Fruit fly (Drosophila melanogaster) whole organism, embryonic: ENCODE results near the gene Tep2.

Experiments used
- B-H1 ChIP-seq: fragments of 200-800 bp; sonication (Bioruptor generic); IDR thresholded peaks from 3 replicates; pipeline ENCODE4 v1.3.6; 2022; ENCODE audit warnings: missing biosample characterization, missing genetic modification characterization
- B-H2 ChIP-seq: fragments of 200-800 bp; sonication (Bioruptor generic); optimal IDR thresholded peaks from 2 replicates; lab custom pipeline; 2018; ENCODE audit warnings: missing biosample characterization, mild to moderate bottlenecking, missing genetic modification characterization
- Bteb2 ChIP-seq: fragments of 200-800 bp; sonication (Bioruptor generic); optimal IDR thresholded peaks from 2 replicates; lab custom pipeline; 2016; ENCODE audit warnings: missing biosample characterization, missing genetic modification characterization
- CG12659 ChIP-seq: fragments of 200-800 bp; sonication (Bioruptor generic); optimal IDR thresholded peaks from 3 replicates; lab custom pipeline; 2017; ENCODE audit warnings: mild to moderate bottlenecking, missing biosample characterization, missing genetic modification reagents, missing genetic modification characterization
- CG12769 ChIP-seq: fragments of 200-800 bp; sonication (Bioruptor generic); optimal IDR thresholded peaks from 2 replicates; lab custom pipeline; 2019; ENCODE audit warnings: missing biosample characterization, mild to moderate bottlenecking, missing genetic modification characterization, moderate library complexity
- CG14014 ChIP-seq: fragments of 200-800 bp; sonication (Bioruptor generic); IDR thresholded peaks from 2 replicates; pipeline ENCODE4 v1.3.6; 2022; ENCODE audit warnings: missing biosample characterization, missing genetic modification characterization
- CG16813 ChIP-seq: fragments of 200-800 bp; sonication (Bioruptor generic); IDR thresholded peaks from 3 replicates; pipeline ENCODE4 v1.3.6; 2022; ENCODE audit warnings: missing biosample characterization, missing genetic modification characterization; ENCODE audit not compliant: partially characterized antibody
- CG17612 ChIP-seq: fragments of 200-800 bp; sonication (Bioruptor generic); IDR thresholded peaks from 2 replicates; pipeline ENCODE4 v1.3.6; 2022; ENCODE audit warnings: missing biosample characterization, missing genetic modification characterization
- CG1792 ChIP-seq: fragments of 200-800 bp; sonication (Bioruptor generic); optimal IDR thresholded peaks from 2 replicates; lab custom pipeline; 2016; ENCODE audit warnings: missing biosample characterization, missing genetic modification characterization
- CG1832 ChIP-seq: fragments of 200-800 bp; sonication (Bioruptor generic); optimal IDR thresholded peaks from 2 replicates; lab custom pipeline; 2017; ENCODE audit warnings: missing biosample characterization, mild to moderate bottlenecking, missing genetic modification characterization, inconsistent platforms
- CG2116 ChIP-seq: fragments of 200-800 bp; sonication (Bioruptor generic); optimal IDR thresholded peaks from 3 replicates; lab custom pipeline; 2018; ENCODE audit warnings: missing biosample characterization, mild to moderate bottlenecking, missing genetic modification characterization
- CG32767 ChIP-seq: fragments of 200-800 bp; sonication (Bioruptor generic); IDR thresholded peaks from 2 replicates; pipeline ENCODE4 v1.3.6; 2022; ENCODE audit warnings: missing biosample characterization, missing genetic modification characterization
- CG4707 ChIP-seq: fragments of 200-800 bp; sonication (Bioruptor generic); optimal IDR thresholded peaks from 2 replicates; lab custom pipeline; 2018; ENCODE audit warnings: missing biosample characterization, mild to moderate bottlenecking, missing genetic modification characterization, moderate library complexity
- CG4854 ChIP-seq: fragments of 200-800 bp; sonication (Bioruptor generic); optimal IDR thresholded peaks from 2 replicates; lab custom pipeline; 2016; ENCODE audit warnings: missing biosample characterization, missing genetic modification characterization, inconsistent platforms
- CG6791 ChIP-seq: fragments of 200-800 bp; sonication (Bioruptor generic); IDR thresholded peaks from 3 replicates; pipeline ENCODE4 v1.3.6; 2022; ENCODE audit warnings: missing biosample characterization, missing genetic modification characterization; ENCODE audit not compliant: partially characterized antibody
- CG9797 ChIP-seq: fragments of 200-800 bp; sonication (Bioruptor generic); optimal IDR thresholded peaks from 3 replicates; lab custom pipeline; 2018; ENCODE audit warnings: missing biosample characterization, mild to moderate bottlenecking, missing genetic modification characterization
- Dek ChIP-seq: fragments of 200-800 bp; sonication (Bioruptor generic); optimal IDR thresholded peaks from 3 replicates; lab custom pipeline; 2019; ENCODE audit warnings: missing biosample characterization, mild to moderate bottlenecking, missing genetic modification characterization, moderate library complexity
- Fer3 ChIP-seq: fragments of 200-800 bp; sonication (Bioruptor generic); optimal IDR thresholded peaks from 2 replicates; lab custom pipeline; 2018; ENCODE audit warnings: missing biosample characterization, mild to moderate bottlenecking, missing genetic modification characterization, moderate library complexity
- Hr3 ChIP-seq: fragments of 200-800 bp; sonication (Bioruptor generic); optimal IDR thresholded peaks from 3 replicates; lab custom pipeline; 2016; ENCODE audit warnings: missing biosample characterization, missing genetic modification characterization
- Kr ChIP-seq: fragments of 200-800 bp; sonication (Bioruptor generic); optimal IDR thresholded peaks from 2 replicates; lab custom pipeline; 2017; ENCODE audit warnings: missing biosample characterization, mild to moderate bottlenecking, missing genetic modification characterization
- Mes4 ChIP-seq: fragments of 200-800 bp; sonication (Bioruptor generic); optimal IDR thresholded peaks from 2 replicates; lab custom pipeline; 2016; ENCODE audit warnings: missing biosample characterization, missing genetic modification characterization
- Mrtf ChIP-seq: fragments of 200-800 bp; sonication (Bioruptor generic); IDR thresholded peaks from 3 replicates; pipeline ENCODE4 v1.3.6; 2022; ENCODE audit warnings: missing biosample characterization, missing genetic modification characterization
- Ravus ChIP-seq: fragments of 200-800 bp; sonication (Bioruptor generic); IDR thresholded peaks from 2 replicates; pipeline ENCODE4 v1.3.6; 2022; ENCODE audit warnings: missing biosample characterization, missing genetic modification characterization
- Rx ChIP-seq: fragments of 200-800 bp; sonication (Bioruptor generic); IDR thresholded peaks from 2 replicates; pipeline ENCODE4 v1.3.6; 2022; ENCODE audit warnings: missing biosample characterization, missing genetic modification characterization
- Scr ChIP-seq: fragments of 200-800 bp; sonication (Bioruptor generic); IDR thresholded peaks from 2 replicates; pipeline ENCODE4 v1.3.6; 2022; ENCODE audit warnings: missing biosample characterization, missing genetic modification characterization; ENCODE audit not compliant: partially characterized antibody
- Vsx1 ChIP-seq: fragments of 200-800 bp; sonication (Bioruptor generic); optimal IDR thresholded peaks from 2 replicates; lab custom pipeline; 2017; ENCODE audit warnings: missing biosample characterization, mild to moderate bottlenecking, missing genetic modification characterization, missing genetic modification reagents
- grn ChIP-seq: fragments of 200-800 bp; sonication (Bioruptor generic); optimal IDR thresholded peaks from 3 replicates; lab custom pipeline; 2017; ENCODE audit warnings: missing biosample characterization, missing genetic modification characterization
- pan ChIP-seq, 4 experiments: fragments of >200 bp in 3 of 4; fragments of 200-800 bp in 1 of 4; sonication (Bioruptor generic) in 1 of 4; optimal IDR thresholded peaks in 3 of 4; IDR thresholded peaks in 1 of 4; 2 replicates each; pipeline versions ENCODE4 v1.3.6 to Lab custom; 2017 to 2022; ENCODE audit warnings: missing biosample characterization in 2 of 4, missing genetic modification characterization in 2 of 4, mixed read lengths in 1 of 4
- pita ChIP-seq: fragments of 200-800 bp; sonication (Bioruptor generic); optimal IDR thresholded peaks from 2 replicates; lab custom pipeline; 2017; ENCODE audit warnings: missing biosample characterization, mild to moderate bottlenecking, missing genetic modification characterization
- sima ChIP-seq: fragments of 200-800 bp; sonication (Bioruptor generic); optimal IDR thresholded peaks from 2 replicates; lab custom pipeline; 2016; ENCODE audit warnings: missing biosample characterization, missing genetic modification characterization
- sna ChIP-seq: fragments of 200-800 bp; sonication (Bioruptor generic); IDR thresholded peaks from 2 replicates; pipeline ENCODE4 v1.3.6; 2022; ENCODE audit warnings: missing biosample characterization, missing genetic modification characterization; ENCODE audit not compliant: partially characterized antibody
- twi ChIP-seq: fragments of 200-800 bp; optimal IDR thresholded peaks from 2 replicates; lab custom pipeline; 2019; ENCODE audit warnings: missing biosample characterization, mild to moderate bottlenecking, missing genetic modification characterization, moderate library complexity
- tx ChIP-seq: fragments of 200-800 bp; sonication (Bioruptor generic); optimal IDR thresholded peaks from 2 replicates; lab custom pipeline; 2016; ENCODE audit warnings: missing biosample characterization, missing genetic modification characterization
- wek ChIP-seq: fragments of 200-800 bp; sonication (Bioruptor generic); optimal IDR thresholded peaks from 3 replicates; lab custom pipeline; 2018; ENCODE audit warnings: missing biosample characterization, mild to moderate bottlenecking, missing genetic modification characterization, moderate library complexity
- wor ChIP-seq: fragments of 200-800 bp; sonication (Bioruptor generic); IDR thresholded peaks from 2 replicates; pipeline ENCODE4 v1.3.6; 2022; ENCODE audit warnings: missing biosample characterization, missing genetic modification characterization
- zen2 ChIP-seq: fragments of 200-800 bp; sonication (Bioruptor generic); IDR thresholded peaks from 3 replicates; pipeline ENCODE4 v1.3.6; 2022; ENCODE audit warnings: missing biosample characterization, missing genetic modification characterization; ENCODE audit not compliant: partially characterized antibody

The Tep2 gene

dm6 chr2L:7726268-7726997, 25.0 kb upstream of the Tep2 start, which contains the start of gene CG13795 (continued):
- no peak for TF ChIP-seq B-H1 (GFP tag; lab: Robert Waterston, UW)

- TF ChIP-seq CG32767 = no peak
- TF ChIP-seq Ravus (GFP tag; lab: Robert Waterston, UW) = no peak
- TF ChIP-seq wor (GFP tag; lab: Robert Waterston, UW) = no peak
- no peak for TF ChIP-seq CG16813 (GFP tag; lab: Robert Waterston, UW)
- no peak for TF ChIP-seq grn (GFP tag; lab: Kevin White, UChicago)
- TF ChIP-seq sima (GFP tag; lab: Kevin White, UChicago) = no peak
- no peak for TF ChIP-seq CG12769 (tag; lab: Kevin White, UChicago)
- TF ChIP-seq Rx (GFP tag; lab: Robert Waterston, UW) = no peak
- TF ChIP-seq Kr (GFP tag; lab: Kevin White, UChicago) = no peak
- TF ChIP-seq B-H2 = no peak
- no peak for TF ChIP-seq Mes4 (GFP tag; lab: Kevin White, UChicago)
- no peak for TF ChIP-seq CG1832 (GFP tag; lab: Kevin White, UChicago)
Measured at dm6 chr2L:7722723-7723122, 21.3 kb upstream of the Tep2 start, which contains the start of gene CG13794. Gene CG13794, minus strand, starts transcription at chr2L:7722823.

- TF ChIP-seq Bteb2 (GFP tag; lab: Kevin White, UChicago) (no peak), Fer3 (tag; lab: Kevin White, UChicago) (no peak), CG1792 (GFP tag; lab: Kevin White, UChicago) (no peak), CG14014 (GFP tag; lab: Robert Waterston, UW) (no peak), pan (optimal IDR thresholded peaks at IDR 0.05; lab: Kevin White, UChicago) (no peak), pan (GFP tag; optimal IDR thresholded peaks at IDR 0.05 in 1 of 2, IDR thresholded peaks at IDR 0.05 in 1 of 2) (no peak), Mrtf (no peak), CG4854 (GFP tag; lab: Kevin White, UChicago) (no peak), CG2116 (GFP tag; lab: Kevin White, UChicago) (no peak), CG12659 (no peak), CG17612 (GFP tag; lab: Robert Waterston, UW) (no peak)
Measured at dm6 chr2L:7722102-7722501, 20.7 kb upstream of the Tep2 start.

dm6 chr2L:7719387-7719786, 18.0 kb upstream of the Tep2 start, which contains the start of gene CG13793:
Gene CG13793, minus strand, starts transcription at chr2L:7719487.
- TF ChIP-seq Hr3 (GFP tag; lab: Kevin White, UChicago) (no peak), zen2 (no peak), Vsx1 (GFP tag; lab: Kevin White, UChicago) (no peak), tx (GFP tag; lab: Kevin White, UChicago) (no peak), CG4707 (no peak), sna (no peak), wek (GFP tag; lab: Kevin White, UChicago) (no peak), twi (tag; lab: Kevin White, UChicago) (no peak), CG6791 (no peak), Scr (GFP tag; lab: Robert Waterston, UW) (no peak), CG9797 (GFP tag; lab: Kevin White, UChicago) (no peak), CG12659 (no peak), Dek (tag; lab: Kevin White, UChicago) (no peak), pita (GFP tag; lab: Kevin White, UChicago) (no peak)
- TF ChIP-seq, all 482 proteins: peak for 0
